Fruit fly (Drosophila melanogaster): ENCODE measurements around the gene CG5800.

CG5800 gene

dm6 chrX:17624983-17625401, 11.1 kb upstream of the CG5800 start (continued):
- TF ChIP-seq Aef1 (GFP tag; IDR thresholded peaks at IDR 0.05): peak; percentile 75
- peak; percentile 69 for TF ChIP-seq B-H1 (GFP tag; IDR thresholded peaks at IDR 0.05)
- peak; percentile 90 for TF ChIP-seq Sox102F (GFP tag; optimal IDR thresholded peaks at IDR 0.05)
- TF ChIP-seq ham (GFP tag; IDR thresholded peaks at IDR 0.05): no peak
- peak; percentile 74 for TF ChIP-seq ci (GFP tag; IDR thresholded peaks at IDR 0.05)
- TF ChIP-seq CG12659 (GFP tag; optimal IDR thresholded peaks at IDR 0.05): peak; percentile 91
- TF ChIP-seq Hsf (GFP tag; optimal IDR thresholded peaks at IDR 0.05): peak; percentile 84
- peak; percentile 82 for TF ChIP-seq CG1792 (GFP tag; optimal IDR thresholded peaks at IDR 0.05)
- TF ChIP-seq Lim3 (GFP tag; IDR thresholded peaks at IDR 0.05): peak; percentile 25; the same call in 1 of the 2 replicates
- TF ChIP-seq Ets65A (GFP tag): peak; percentile 97
- peak; percentile 72 for TF ChIP-seq Ets97D (GFP tag; optimal IDR thresholded peaks at IDR 0.05)
- TF ChIP-seq pnt (GFP tag; optimal IDR thresholded peaks at IDR 0.05): peak; percentile 63
- TF ChIP-seq tio (GFP tag; optimal IDR thresholded peaks at IDR 0.05): peak; percentile 77
- TF ChIP-seq CG9609 (GFP tag; optimal IDR thresholded peaks at IDR 0.05): peak; percentile 71
- 0 out of 2 replicates have a peak, but pooled peaks have one; percentile 6 for TF ChIP-seq ara (GFP tag; IDR thresholded peaks at IDR 0.05)
- TF ChIP-seq CG17359 (tag; optimal IDR thresholded peaks at IDR 0.05): peak; percentile 90
- TF ChIP-seq gro (GFP tag; optimal IDR thresholded peaks at IDR 0.05): peak; percentile 81
- peak; percentile 71 for TF ChIP-seq CG4730 (GFP tag; IDR thresholded peaks at IDR 0.05)
- peak; percentile 88 for TF ChIP-seq CG7987 (GFP tag; optimal IDR thresholded peaks at IDR 0.05)
- no peak for TF ChIP-seq zf30C (GFP tag; optimal IDR thresholded peaks at IDR 0.05)
- TF ChIP-seq salm (tag; optimal IDR thresholded peaks at IDR 0.05): peak; percentile 92
- no peak for TF ChIP-seq Opbp (GFP tag; IDR thresholded peaks at IDR 0.05; ENCODE audit: partially characterized antibody)
- peak; percentile 94 for TF ChIP-seq CG3281 (GFP tag; optimal IDR thresholded peaks at IDR 0.05)
- TF ChIP-seq gsb-n (tag; optimal IDR thresholded peaks at IDR 0.05): peak; percentile 60
- no peak for TF ChIP-seq dan (GFP tag; IDR thresholded peaks at IDR 0.05)
- peak; percentile 72 for TF ChIP-seq Six4 (GFP tag; optimal IDR thresholded peaks at IDR 0.05)
- TF ChIP-seq Adf1 (GFP tag; IDR thresholded peaks at IDR 0.05): peak; percentile 25; the same call in 1 of the 2 replicates
- peak; percentile 40 for TF ChIP-seq CG2116 (GFP tag; optimal IDR thresholded peaks at IDR 0.05)
- TF ChIP-seq Ada2b (GFP tag; IDR thresholded peaks at IDR 0.05): peak; percentile 78
- TF ChIP-seq Med (GFP tag): peak; percentile 98
- peak; percentile 67 for TF ChIP-seq CG10321 (GFP tag; IDR thresholded peaks at IDR 0.05)
- no peak; the same call in 1 of the 2 replicates for TF ChIP-seq CG4404 (GFP tag; IDR thresholded peaks at IDR 0.05)
- peak; percentile 54; the same call in 1 of the 2 replicates for TF ChIP-seq CG11696 (GFP tag; IDR thresholded peaks at IDR 0.05)
- TF ChIP-seq chm (GFP tag; IDR thresholded peaks at IDR 0.05): peak; percentile 61
- TF ChIP-seq Gug (GFP tag; IDR thresholded peaks at IDR 0.05): peak; percentile 70; the same call in 3 of the 4 replicates
- TF ChIP-seq HmgZ (tag; optimal IDR thresholded peaks at IDR 0.05): peak; percentile 91
- peak; percentile 79 for TF ChIP-seq pum (GFP tag; optimal IDR thresholded peaks at IDR 0.05)
- TF ChIP-seq CG5180 (GFP tag; optimal IDR thresholded peaks at IDR 0.05): peak; percentile 84
- no peak for TF ChIP-seq Sry-β (GFP tag; optimal IDR thresholded peaks at IDR 0.05)
- TF ChIP-seq CG10366 (GFP tag; IDR thresholded peaks at IDR 0.05): peak; percentile 81
- peak; percentile 9 for TF ChIP-seq pzg (GFP tag; optimal IDR thresholded peaks at IDR 0.05)
- TF ChIP-seq CG10209 (GFP tag; optimal IDR thresholded peaks at IDR 0.05): peak; percentile 87
- TF ChIP-seq B-H2 (GFP tag; optimal IDR thresholded peaks at IDR 0.05): peak; percentile 57
- peak; percentile 80 for TF ChIP-seq so (GFP tag; IDR thresholded peaks at IDR 0.05)
- peak; percentile 81 for TF ChIP-seq CHES-1-like (GFP tag; optimal IDR thresholded peaks at IDR 0.05)
- no peak for TF ChIP-seq CG15479 (GFP tag; optimal IDR thresholded peaks at IDR 0.05)
- peak; percentile 89 for TF ChIP-seq CG6765 (GFP tag; optimal IDR thresholded peaks at IDR 0.05)
- peak; percentile 63 for TF ChIP-seq kni (GFP tag; optimal IDR thresholded peaks at IDR 0.05)
- peak; percentile 74 for TF ChIP-seq CG18476 (GFP tag; optimal IDR thresholded peaks at IDR 0.05)
- TF ChIP-seq hkb (optimal IDR thresholded peaks at IDR 0.05): no peak
- peak; percentile 89 for TF ChIP-seq hkb (GFP tag; IDR thresholded peaks at IDR 0.05)
- peak; percentile 77 for TF ChIP-seq CG6683 (GFP tag; optimal IDR thresholded peaks at IDR 0.05)
